Fruit fly (Drosophila melanogaster) whole organism, embryonic: ENCODE data around the gene Rpn9.

Experiments used
- B-H1 ChIP-seq: fragments of 200-800 bp; sonication (Bioruptor generic); IDR thresholded peaks from 3 replicates; pipeline ENCODE4 v1.3.6; 2022; ENCODE audit warnings: missing biosample characterization, missing genetic modification characterization
- CG1024 ChIP-seq: fragments of 200-800 bp; sonication (Bioruptor generic); IDR thresholded peaks from 2 replicates; pipeline ENCODE4 v1.3.6; 2022; ENCODE audit warnings: missing biosample characterization, missing genetic modification characterization
- CG10274 ChIP-seq: fragments of 200-800 bp; sonication (Bioruptor generic); optimal IDR thresholded peaks from 3 replicates; lab custom pipeline; 2017; ENCODE audit warnings: missing biosample characterization, mild to moderate bottlenecking, missing genetic modification characterization
- CG1233 ChIP-seq: fragments of 200-800 bp; sonication (Bioruptor generic); optimal IDR thresholded peaks from 4 replicates; lab custom pipeline; 2018; ENCODE audit warnings: missing biosample characterization, mild to moderate bottlenecking, missing genetic modification characterization
- CG12769 ChIP-seq: fragments of 200-800 bp; sonication (Bioruptor generic); optimal IDR thresholded peaks from 2 replicates; lab custom pipeline; 2019; ENCODE audit warnings: missing biosample characterization, mild to moderate bottlenecking, missing genetic modification characterization, moderate library complexity
- CG13287 ChIP-seq: fragments of 200-800 bp; sonication (Bioruptor generic); IDR thresholded peaks from 2 replicates; pipeline ENCODE4 v1.3.6; 2022; ENCODE audit warnings: missing biosample characterization, missing genetic modification characterization; ENCODE audit not compliant: partially characterized antibody
- CG13424 ChIP-seq: fragments of 200-800 bp; sonication (Bioruptor generic); optimal IDR thresholded peaks from 2 replicates; lab custom pipeline; 2019; ENCODE audit warnings: missing biosample characterization, mild to moderate bottlenecking, missing genetic modification characterization, moderate library complexity
- CG1529 ChIP-seq: fragments of 200-800 bp; sonication (Bioruptor generic); optimal IDR thresholded peaks from 3 replicates; lab custom pipeline; 2018; ENCODE audit warnings: missing biosample characterization, missing genetic modification characterization
- CG15479 ChIP-seq: fragments of 200-800 bp; sonication (Bioruptor generic); optimal IDR thresholded peaks from 3 replicates; lab custom pipeline; 2019; ENCODE audit warnings: missing biosample characterization, mild to moderate bottlenecking, missing genetic modification characterization, moderate library complexity
- CG15696 ChIP-seq: fragments of 200-800 bp; sonication (Bioruptor generic); optimal IDR thresholded peaks from 2 replicates; lab custom pipeline; 2019; ENCODE audit warnings: missing biosample characterization, mild to moderate bottlenecking, missing genetic modification characterization, moderate library complexity
- CG16813 ChIP-seq: fragments of 200-800 bp; sonication (Bioruptor generic); IDR thresholded peaks from 3 replicates; pipeline ENCODE4 v1.3.6; 2022; ENCODE audit warnings: missing biosample characterization, missing genetic modification characterization; ENCODE audit not compliant: partially characterized antibody
- CG17359 ChIP-seq: fragments of 200-800 bp; sonication (Bioruptor generic); optimal IDR thresholded peaks from 3 replicates; lab custom pipeline; 2018; ENCODE audit warnings: missing biosample characterization, mild to moderate bottlenecking, missing genetic modification characterization, moderate library complexity
- CG17612 ChIP-seq: fragments of 200-800 bp; sonication (Bioruptor generic); IDR thresholded peaks from 2 replicates; pipeline ENCODE4 v1.3.6; 2022; ENCODE audit warnings: missing biosample characterization, missing genetic modification characterization
- CG17802 ChIP-seq: fragments of 200-800 bp; sonication (Bioruptor generic); optimal IDR thresholded peaks from 2 replicates; lab custom pipeline; 2018; ENCODE audit warnings: missing biosample characterization, mild to moderate bottlenecking, missing genetic modification characterization, moderate library complexity
- CG17829 ChIP-seq: fragments of 200-800 bp; optimal IDR thresholded peaks from 2 replicates; lab custom pipeline; 2019; ENCODE audit warnings: missing biosample characterization, mild to moderate bottlenecking, missing genetic modification characterization, moderate library complexity
- CG18619 ChIP-seq: fragments of 200-800 bp; sonication (Bioruptor generic); optimal IDR thresholded peaks from 3 replicates; lab custom pipeline; 2017; ENCODE audit warnings: missing biosample characterization, mild to moderate bottlenecking, missing genetic modification characterization
- CG2678 ChIP-seq: fragments of 200-800 bp; sonication (Bioruptor generic); optimal IDR thresholded peaks from 3 replicates; lab custom pipeline; 2019; ENCODE audit warnings: missing biosample characterization, mild to moderate bottlenecking, missing genetic modification characterization, moderate library complexity
- CG32767 ChIP-seq: fragments of 200-800 bp; sonication (Bioruptor generic); IDR thresholded peaks from 2 replicates; pipeline ENCODE4 v1.3.6; 2022; ENCODE audit warnings: missing biosample characterization, missing genetic modification characterization
- CG4707 ChIP-seq: fragments of 200-800 bp; sonication (Bioruptor generic); optimal IDR thresholded peaks from 2 replicates; lab custom pipeline; 2018; ENCODE audit warnings: missing biosample characterization, mild to moderate bottlenecking, missing genetic modification characterization, moderate library complexity
- CG7928 ChIP-seq: fragments of 200-800 bp; sonication (Bioruptor generic); optimal IDR thresholded peaks from 2 replicates; lab custom pipeline; 2017; ENCODE audit warnings: missing biosample characterization, mild to moderate bottlenecking, missing genetic modification characterization
- E2f2 ChIP-seq: fragments of 200-800 bp; sonication (Bioruptor generic); IDR thresholded peaks from 2 replicates; pipeline ENCODE4 v1.3.6; 2022; ENCODE audit warnings: missing biosample characterization, missing genetic modification characterization
- Ets97D ChIP-seq: fragments of 200-800 bp; sonication (Bioruptor generic); optimal IDR thresholded peaks from 3 replicates; lab custom pipeline; 2016; ENCODE audit warnings: missing biosample characterization, missing genetic modification characterization
- HmgZ ChIP-seq: fragments of 200-800 bp; sonication (Bioruptor generic); optimal IDR thresholded peaks from 2 replicates; lab custom pipeline; 2018; ENCODE audit warnings: missing biosample characterization, mild to moderate bottlenecking, missing genetic modification characterization
- Lim3 ChIP-seq: fragments of 200-800 bp; sonication (Bioruptor generic); IDR thresholded peaks from 2 replicates; pipeline ENCODE4 v1.3.6; 2022; ENCODE audit warnings: missing biosample characterization, missing genetic modification characterization
- Max ChIP-seq: fragments of 200-800 bp; sonication (Bioruptor generic); optimal IDR thresholded peaks from 2 replicates; lab custom pipeline; 2016; ENCODE audit warnings: missing biosample characterization, mild to moderate bottlenecking, missing genetic modification characterization
- Myb ChIP-seq: fragments of 200-800 bp; sonication (Bioruptor generic); optimal IDR thresholded peaks from 2 replicates; lab custom pipeline; 2016; ENCODE audit warnings: missing biosample characterization, missing genetic modification characterization
- Oli ChIP-seq: fragments of 200-800 bp; sonication (Bioruptor generic); optimal IDR thresholded peaks from 2 replicates; lab custom pipeline; 2018; ENCODE audit warnings: missing biosample characterization, mild to moderate bottlenecking, missing genetic modification characterization, moderate library complexity
- Ptx1 ChIP-seq: fragments of 200-800 bp; sonication (Bioruptor generic); IDR thresholded peaks from 2 replicates; pipeline ENCODE4 v1.3.6; 2022; ENCODE audit warnings: missing biosample characterization, missing genetic modification characterization
- Rfx ChIP-seq: fragments of 200-800 bp; sonication (Bioruptor generic); IDR thresholded peaks from 2 replicates; pipeline ENCODE4 v1.3.6; 2022; ENCODE audit warnings: missing biosample characterization, missing genetic modification characterization
- az2 ChIP-seq: fragments of 200-800 bp; sonication (Bioruptor generic); optimal IDR thresholded peaks from 3 replicates; lab custom pipeline; 2016; ENCODE audit warnings: missing biosample characterization, missing genetic modification characterization
- caup ChIP-seq: fragments of 200-800 bp; sonication (Bioruptor generic); optimal IDR thresholded peaks from 3 replicates; lab custom pipeline; 2017; ENCODE audit warnings: missing biosample characterization, mild to moderate bottlenecking, missing genetic modification characterization, moderate library complexity; ENCODE audit not compliant: severe bottlenecking
- ci ChIP-seq: fragments of 200-800 bp; sonication (Bioruptor generic); IDR thresholded peaks from 3 replicates; pipeline ENCODE4 v1.3.6; 2022; ENCODE audit warnings: missing biosample characterization, missing genetic modification characterization
- eve ChIP-seq, 2 experiments: fragments of >200 bp; optimal IDR thresholded peaks; 2 replicates each; lab custom pipeline; 2017; ENCODE audit warnings: missing biosample characterization in 2 of 2, missing genetic modification characterization in 2 of 2
- gsb ChIP-seq: fragments of 200-800 bp; sonication (Bioruptor generic); IDR thresholded peaks from 2 replicates; pipeline ENCODE4 v1.3.6; 2022; ENCODE audit warnings: missing biosample characterization, missing genetic modification characterization
- her ChIP-seq: fragments of 200-800 bp; sonication (Bioruptor generic); optimal IDR thresholded peaks from 2 replicates; lab custom pipeline; 2016; ENCODE audit warnings: missing biosample characterization, missing genetic modification characterization
- kah ChIP-seq: fragments of 200-800 bp; sonication (Bioruptor generic); optimal IDR thresholded peaks from 2 replicates; lab custom pipeline; 2018; ENCODE audit warnings: missing biosample characterization, mild to moderate bottlenecking, missing genetic modification characterization
- klu ChIP-seq: fragments of 200-800 bp; sonication (Bioruptor generic); IDR thresholded peaks from 2 replicates; pipeline ENCODE4 v1.3.6; 2022; ENCODE audit warnings: missing biosample characterization, missing genetic modification characterization
- kni ChIP-seq: fragments of 200-800 bp; sonication (Bioruptor generic); optimal IDR thresholded peaks from 3 replicates; lab custom pipeline; 2017; ENCODE audit warnings: mild to moderate bottlenecking, missing biosample characterization, missing genetic modification reagents, missing genetic modification characterization
- lab ChIP-seq: fragments of 200-800 bp; sonication (Bioruptor generic); optimal IDR thresholded peaks from 3 replicates; lab custom pipeline; 2017; ENCODE audit warnings: missing biosample characterization, missing genetic modification characterization, mild to moderate bottlenecking, moderate library complexity, missing genetic modification reagents
- lbe ChIP-seq: fragments of 200-800 bp; sonication (Bioruptor generic); optimal IDR thresholded peaks from 2 replicates; lab custom pipeline; 2016; ENCODE audit warnings: missing biosample characterization, mild to moderate bottlenecking, missing genetic modification characterization
- lola ChIP-seq, 3 experiments: fragments of >200 bp in 2 of 3; fragments of 200-800 bp in 1 of 3; sonication (Bioruptor generic) in 1 of 3; optimal IDR thresholded peaks; 2 replicates each; lab custom pipeline; 2017 to 2019; ENCODE audit warnings: missing biosample characterization in 3 of 3, missing genetic modification characterization in 3 of 3, mild to moderate bottlenecking in 1 of 3, moderate library complexity in 1 of 3
- maf-S ChIP-seq: fragments of 200-800 bp; sonication (Bioruptor generic); optimal IDR thresholded peaks from 2 replicates; lab custom pipeline; 2016; ENCODE audit warnings: missing biosample characterization, missing genetic modification characterization
- onecut ChIP-seq: fragments of 200-800 bp; sonication (Bioruptor generic); IDR thresholded peaks from 2 replicates; pipeline ENCODE4 v1.3.6; 2022; ENCODE audit warnings: missing biosample characterization, missing genetic modification characterization
- salm ChIP-seq: fragments of 200-800 bp; sonication (Bioruptor generic); optimal IDR thresholded peaks from 2 replicates; lab custom pipeline; 2018; ENCODE audit warnings: missing biosample characterization, mild to moderate bottlenecking, missing genetic modification characterization
- sug ChIP-seq: fragments of 200-800 bp; optimal IDR thresholded peaks from 2 replicates; lab custom pipeline; 2019; ENCODE audit warnings: missing biosample characterization, mild to moderate bottlenecking, missing genetic modification characterization, moderate library complexity
- tin ChIP-seq: fragments of 200-800 bp; sonication (Bioruptor generic); optimal IDR thresholded peaks from 3 replicates; lab custom pipeline; 2016; ENCODE audit warnings: missing biosample characterization, missing genetic modification characterization
- trem ChIP-seq: fragments of 200-800 bp; optimal IDR thresholded peaks from 3 replicates; lab custom pipeline; 2019; ENCODE audit warnings: missing biosample characterization, mild to moderate bottlenecking, missing genetic modification characterization, moderate library complexity
- twi ChIP-seq: fragments of 200-800 bp; optimal IDR thresholded peaks from 2 replicates; lab custom pipeline; 2019; ENCODE audit warnings: missing biosample characterization, mild to moderate bottlenecking, missing genetic modification characterization, moderate library complexity
- unpg ChIP-seq: fragments of 200-800 bp; sonication (Bioruptor generic); optimal IDR thresholded peaks from 3 replicates; lab custom pipeline; 2018; ENCODE audit warnings: missing biosample characterization, mild to moderate bottlenecking, missing genetic modification characterization, moderate library complexity
- vvl ChIP-seq: fragments of 200-800 bp; sonication (Bioruptor generic); IDR thresholded peaks from 2 replicates; pipeline ENCODE4 v1.3.6; 2022; ENCODE audit warnings: missing biosample characterization, missing genetic modification characterization

Gene Rpn9

dm6 chr3R:23721936-23722335 lies 11.3 kb downstream of the Rpn9 start (continued):
- TF ChIP-seq Rfx (GFP tag; lab: Robert Waterston, UW) (peak; percentile 62), CG13287 (GFP tag; lab: Robert Waterston, UW) (peak; percentile 31; the same call in 1 of the 2 replicates), eve (GFP tag; optimal IDR thresholded peaks at IDR 0.05; lab: Kevin White, UChicago) (peak in 1 of 2 experiments; percentile 31), CG17829 (tag; lab: Kevin White, UChicago) (peak; percentile 63), HmgZ (tag; lab: Kevin White, UChicago) (peak; percentile 84), lola (GFP tag; optimal IDR thresholded peaks at IDR 0.05; lab: Kevin White, UChicago) (no peak), CG17802 (tag; lab: Kevin White, UChicago) (no peak), tin (GFP tag; lab: Kevin White, UChicago) (no peak), CG1024 (GFP tag; lab: Robert Waterston, UW) (no peak; the same call in 1 of the 2 replicates), twi (no peak), CG10274 (GFP tag; lab: Kevin White, UChicago) (no peak), maf-S (GFP tag; lab: Kevin White, UChicago) (peak; percentile 9), salm (tag; lab: Kevin White, UChicago) (peak; percentile 67), CG18619 (GFP tag; lab: Kevin White, UChicago) (peak; percentile 2), Ptx1 (GFP tag; lab: Robert Waterston, UW) (peak; percentile 46; the same call in 1 of the 2 replicates), CG2678 (tag; lab: Kevin White, UChicago) (peak; percentile 42), lbe (GFP tag; lab: Kevin White, UChicago) (peak; percentile 15), az2 (GFP tag; lab: Kevin White, UChicago) (peak; percentile 18), her (GFP tag; lab: Kevin White, UChicago) (no peak), sug (peak; percentile 66), CG17359 (tag; lab: Kevin White, UChicago) (peak; percentile 14), CG12769 (tag; lab: Kevin White, UChicago) (peak; percentile 24), klu (no peak), Oli (tag; lab: Kevin White, UChicago) (no peak), CG17612 (no peak), gsb (GFP tag; lab: Robert Waterston, UW) (no peak), E2f2 (GFP tag; lab: Robert Waterston, UW) (peak; percentile 90), caup (GFP tag; lab: Kevin White, UChicago) (no peak), Max (GFP tag; lab: Kevin White, UChicago) (no peak), lab (GFP tag; lab: Kevin White, UChicago) (peak; percentile 10), unpg (GFP tag; lab: Kevin White, UChicago) (peak; percentile 23), kni (GFP tag; lab: Kevin White, UChicago) (no peak), Lim3 (GFP tag; lab: Robert Waterston, UW) (no peak), vvl (GFP tag; lab: Robert Waterston, UW) (peak; percentile 40; the same call in 1 of the 2 replicates), onecut (GFP tag; lab: Robert Waterston, UW) (peak; percentile 22; the same call in 1 of the 2 replicates), CG7928 (GFP tag; lab: Kevin White, UChicago) (no peak), Myb (peak; percentile 70), trem (tag; lab: Kevin White, UChicago) (peak; percentile 26), Ets97D (GFP tag; lab: Kevin White, UChicago) (peak; percentile 2), CG13424 (tag; lab: Kevin White, UChicago) (peak; percentile 33), CG15696 (tag; lab: Kevin White, UChicago) (peak; percentile 64), ci (GFP tag; lab: Robert Waterston, UW) (0 out of 3 replicates have a peak, but pooled peaks have one; percentile 26), CG4707 (GFP tag; lab: Kevin White, UChicago) (no peak), B-H1 (GFP tag; lab: Robert Waterston, UW) (no peak), CG15479 (GFP tag; lab: Kevin White, UChicago) (no peak), CG16813 (GFP tag; lab: Robert Waterston, UW) (no peak), CG1529 (GFP tag; lab: Kevin White, UChicago) (no peak), CG1233 (no peak), CG32767 (GFP tag; lab: Robert Waterston, UW) (no peak), kah (GFP tag; lab: Kevin White, UChicago) (no peak)
